Worm (Caenorhabditis elegans) whole organism, L1 larva: ENCODE measurements around the gene dgk-5.
A peak's percentile ranks its signal among the peaks of the same experiment; 100 is the strongest.

Experiments used
- ceh-90 ChIP-seq: sonication (generic microtip); optimal IDR thresholded peaks from 2 replicates; lab custom pipeline; 2016; ENCODE audit warnings: missing genetic modification characterization, missing compliant biosample characterization
- snpc-4 ChIP-seq: fragments of 150-350 bp; optimal IDR thresholded peaks from 2 replicates; lab custom pipeline; 2014; ENCODE audit warnings: missing biosample characterization, missing genetic modification characterization
- ztf-11 ChIP-seq, 2 experiments: sonication (generic microtip); optimal IDR thresholded peaks; 2 replicates each; lab custom pipeline; 2016 to 2017; ENCODE audit warnings: missing genetic modification characterization in 2 of 2, missing biosample characterization in 1 of 2, missing compliant biosample characterization in 1 of 2

- TF ChIP-seq ceh-90 (tag; lab: Kevin White, UChicago) (no peak), ztf-11 (tag; optimal IDR thresholded peaks at IDR 0.05; lab: Kevin White, UChicago) (peak in 1 of 2 experiments; percentile 0), snpc-4 (tag; lab: Kevin White, UChicago) (no peak)
Measured at ce11 chrII:6436845-6437244, 34.0 kb downstream of the dgk-5 start.
